Worm (Caenorhabditis elegans) whole organism, L4 larva: ENCODE data around the gene srh-180.
A peak's percentile ranks its signal among the peaks of the same experiment; 100 is the strongest.

ENCODE experiments used
- D1046.2 ChIP-seq: fragments of 200-800 bp; sonication (Bioruptor generic); IDR thresholded peaks from 2 replicates; pipeline ENCODE4 v1.3.6; 2022; ENCODE audit warnings: missing genetic modification characterization, missing compliant biosample characterization
- F10B5.3 ChIP-seq: sonication (generic microtip); optimal IDR thresholded peaks from 2 replicates; lab custom pipeline; 2016; ENCODE audit warnings: mild to moderate bottlenecking, missing genetic modification characterization, missing compliant biosample characterization
- F37D6.2 ChIP-seq: sonication (generic microtip); optimal IDR thresholded peaks from 2 replicates; lab custom pipeline; 2016; ENCODE audit warnings: mild to moderate bottlenecking, missing genetic modification characterization, missing compliant biosample characterization
- R02D3.7 ChIP-seq: fragments of 150-350 bp; sonication (generic microtip); optimal IDR thresholded peaks from 3 replicates; lab custom pipeline; 2014; ENCODE audit warnings: missing biosample characterization, missing genetic modification characterization
- T26A8.4 ChIP-seq: fragments of 200-800 bp; sonication (Bioruptor generic); IDR thresholded peaks from 2 replicates; pipeline ENCODE4 v1.3.6; 2022; ENCODE audit warnings: missing genetic modification characterization, missing compliant biosample characterization
- Y105C5A.15 ChIP-seq: fragments of 200-800 bp; sonication (Bioruptor generic); IDR thresholded peaks from 2 replicates; pipeline ENCODE4 v1.3.6; 2022; ENCODE audit warnings: missing genetic modification characterization, missing compliant biosample characterization
- Y48G9A.11 ChIP-seq: fragments of 200-800 bp; sonication (Bioruptor generic); IDR thresholded peaks from 2 replicates; pipeline ENCODE4 v1.3.6; 2022; ENCODE audit warnings: missing genetic modification reagents, missing genetic modification characterization, missing compliant biosample characterization
- Y75B8A.6 ChIP-seq: fragments of 200-800 bp; sonication (Bioruptor generic); IDR thresholded peaks from 2 replicates; pipeline ENCODE4 v1.3.6; 2022; ENCODE audit warnings: missing genetic modification reagents, missing genetic modification characterization, missing compliant biosample characterization
- aha-1 ChIP-seq: fragments of 150-350 bp; peaks from one replicate; lab custom pipeline; 2014; ENCODE audit warnings: missing biosample characterization, missing genetic modification characterization
- ceh-28 ChIP-seq: fragments of 150-350 bp; optimal IDR thresholded peaks from 2 replicates; lab custom pipeline; 2014; ENCODE audit warnings: missing biosample characterization, missing genetic modification reagents, missing genetic modification characterization
- ctbp-1 ChIP-seq: fragments of 200-800 bp; sonication (Bioruptor generic); IDR thresholded peaks from 2 replicates; pipeline ENCODE4 v1.3.6; 2022; ENCODE audit warnings: missing genetic modification reagents, missing genetic modification characterization, missing compliant biosample characterization
- daf-12 ChIP-seq: fragments of 150-350 bp; optimal IDR thresholded peaks from 2 replicates; lab custom pipeline; 2014; ENCODE audit warnings: missing biosample characterization, missing genetic modification reagents, missing genetic modification characterization
- dmd-8 ChIP-seq: fragments of 200-800 bp; sonication (Bioruptor generic); IDR thresholded peaks from 2 replicates; pipeline ENCODE4 v1.3.6; 2022; ENCODE audit warnings: missing genetic modification characterization, missing compliant biosample characterization
- dmd-9 ChIP-seq: fragments of 200-800 bp; sonication (Bioruptor generic); IDR thresholded peaks from 2 replicates; pipeline ENCODE4 v1.3.6; 2022; ENCODE audit warnings: missing genetic modification reagents, missing genetic modification characterization, missing compliant biosample characterization
- duxl-1 ChIP-seq: sonication (generic microtip); optimal IDR thresholded peaks from 2 replicates; lab custom pipeline; 2016; ENCODE audit warnings: mild to moderate bottlenecking, missing genetic modification characterization, moderate library complexity, missing compliant biosample characterization; ENCODE audit not compliant: poor library complexity
- egl-43 ChIP-seq: fragments of 200-800 bp; sonication (Bioruptor generic); IDR thresholded peaks from 2 replicates; pipeline ENCODE4 v1.3.6; 2022; ENCODE audit warnings: missing genetic modification reagents, missing genetic modification characterization, missing compliant biosample characterization
- fkh-10 ChIP-seq: fragments of 150-350 bp; optimal IDR thresholded peaks from 2 replicates; lab custom pipeline; 2014; ENCODE audit warnings: missing biosample characterization, missing genetic modification reagents, missing genetic modification characterization
- hlh-11 ChIP-seq: fragments of 200-800 bp; sonication (Bioruptor generic); optimal IDR thresholded peaks from 2 replicates; lab custom pipeline; 2018; ENCODE audit warnings: mild to moderate bottlenecking, missing genetic modification characterization, missing compliant biosample characterization
- hlh-30 ChIP-seq: sonication (generic microtip); optimal IDR thresholded peaks from 2 replicates; lab custom pipeline; 2017; ENCODE audit warnings: antibody characterized with exemption, mild to moderate bottlenecking, missing genetic modification characterization, missing compliant biosample characterization; ENCODE audit not compliant: insufficient read depth
- jun-1 ChIP-seq: fragments of 150-350 bp; optimal IDR thresholded peaks from 2 replicates; lab custom pipeline; 2014; ENCODE audit warnings: missing biosample characterization, missing genetic modification reagents, missing genetic modification characterization
- lin-29 ChIP-seq: fragments of 200-800 bp; sonication (Bioruptor generic); IDR thresholded peaks from 2 replicates; pipeline ENCODE4 v1.3.6; 2022; ENCODE audit warnings: missing genetic modification reagents, missing genetic modification characterization, missing compliant biosample characterization
- lin-38 ChIP-seq: fragments of 200-800 bp; sonication (Bioruptor generic); IDR thresholded peaks from 2 replicates; pipeline ENCODE4 v1.3.6; 2022; ENCODE audit warnings: missing genetic modification reagents, missing genetic modification characterization, missing compliant biosample characterization
- lsy-2 ChIP-seq, 2 experiments: fragments of 150-350 bp in 1 of 2; sonication (generic microtip) in 1 of 2; optimal IDR thresholded peaks; 2 replicates each; lab custom pipeline; 2014 to 2017; ENCODE audit warnings: missing biosample characterization in 2 of 2, missing genetic modification characterization in 2 of 2
- madf-5 ChIP-seq, 2 experiments: fragments of 200-800 bp; sonication (Bioruptor generic); IDR thresholded peaks; 2 replicates each; pipeline ENCODE4 v1.3.6; 2022; ENCODE audit warnings: missing compliant biosample characterization in 2 of 2, missing genetic modification characterization in 2 of 2
- mdl-1 ChIP-seq, 2 experiments: fragments of 150-350 bp in 1 of 2; sonication (generic microtip) in 1 of 2; optimal IDR thresholded peaks; 2 replicates each; lab custom pipeline; 2014 to 2017; ENCODE audit warnings: missing biosample characterization in 2 of 2, missing genetic modification characterization in 2 of 2
- mes-2 ChIP-seq: sonication (generic microtip); optimal IDR thresholded peaks from 2 replicates; lab custom pipeline; 2016; ENCODE audit warnings: missing genotype, mild to moderate bottlenecking, missing genetic modification characterization, missing compliant biosample characterization; ENCODE audit not compliant: poor library complexity, severe bottlenecking
- mxl-2 ChIP-seq: fragments of 200-800 bp; sonication (Bioruptor generic); conservative IDR thresholded peaks from 2 replicates; pipeline ENCODE4 v1.3.6; 2022; ENCODE audit warnings: missing genetic modification reagents, missing genetic modification characterization, missing compliant biosample characterization
- mxl-3 ChIP-seq: fragments of 200-800 bp; sonication (Bioruptor generic); optimal IDR thresholded peaks from 2 replicates; lab custom pipeline; 2018; ENCODE audit warnings: mild to moderate bottlenecking, missing genetic modification characterization, missing compliant biosample characterization
- nhr-10 ChIP-seq: fragments of 150-350 bp; optimal IDR thresholded peaks from 2 replicates; lab custom pipeline; 2014; ENCODE audit warnings: missing biosample characterization, missing genetic modification characterization
- nhr-25 ChIP-seq: sonication (generic microtip); optimal IDR thresholded peaks from 2 replicates; lab custom pipeline; 2017; ENCODE audit warnings: missing genetic modification characterization, mild to moderate bottlenecking, missing compliant biosample characterization, antibody characterized with exemption, moderate library complexity, borderline replicate concordance; ENCODE audit not compliant: insufficient read depth
- nhr-28 ChIP-seq: fragments of 150-350 bp; optimal IDR thresholded peaks from 2 replicates; lab custom pipeline; 2014; ENCODE audit warnings: missing biosample characterization, missing genetic modification characterization
- nhr-42 ChIP-seq: fragments of 200-800 bp; sonication (Bioruptor generic); IDR thresholded peaks from 2 replicates; pipeline ENCODE4 v1.3.6; 2022; ENCODE audit warnings: missing genetic modification characterization, missing compliant biosample characterization
- nhr-48 ChIP-seq: sonication (generic microtip); optimal IDR thresholded peaks from 2 replicates; lab custom pipeline; 2016; ENCODE audit warnings: mild to moderate bottlenecking, missing genetic modification characterization, missing compliant biosample characterization
- nhr-6 ChIP-seq: fragments of 150-350 bp; optimal IDR thresholded peaks from 2 replicates; lab custom pipeline; 2014; ENCODE audit warnings: missing biosample characterization, missing genetic modification characterization
- pha-4 ChIP-seq, 2 experiments: fragments of 150-350 bp in 1 of 2; fragments of 200-800 bp in 1 of 2; sonication (Bioruptor generic) in 1 of 2; IDR thresholded peaks in 1 of 2; optimal IDR thresholded peaks in 1 of 2; 2 replicates each; pipeline versions ENCODE4 v1.3.6 to Lab custom; 2014 to 2022; ENCODE audit warnings: missing genetic modification characterization in 2 of 2, missing genetic modification reagents in 2 of 2, missing biosample characterization in 1 of 2, missing compliant biosample characterization in 1 of 2
- php-3 ChIP-seq: fragments of 200-800 bp; sonication (Bioruptor generic); IDR thresholded peaks from 2 replicates; pipeline ENCODE4 v1.3.6; 2022; ENCODE audit warnings: missing genetic modification reagents, missing genetic modification characterization, missing compliant biosample characterization
- pqm-1 ChIP-seq: sonication (generic microtip); optimal IDR thresholded peaks from 2 replicates; lab custom pipeline; 2017; ENCODE audit warnings: missing biosample characterization, missing genetic modification characterization
- rbr-2 ChIP-seq: sonication (generic microtip); optimal IDR thresholded peaks from 2 replicates; lab custom pipeline; 2016; ENCODE audit warnings: missing genotype, missing genetic modification characterization, missing compliant biosample characterization
- saeg-2 ChIP-seq: fragments of 200-800 bp; sonication (Bioruptor generic); IDR thresholded peaks from 2 replicates; pipeline ENCODE4 v1.3.6; 2022; ENCODE audit warnings: missing genetic modification reagents, missing genetic modification characterization, missing compliant biosample characterization
- skn-1 ChIP-seq: fragments of 150-350 bp; optimal IDR thresholded peaks from 2 replicates; lab custom pipeline; 2014; ENCODE audit warnings: missing biosample characterization, missing genetic modification characterization
- snpc-1.2 ChIP-seq: fragments of 200-800 bp; sonication (Bioruptor generic); IDR thresholded peaks from 2 replicates; pipeline ENCODE4 v1.3.6; 2022; ENCODE audit warnings: missing genetic modification reagents, missing genetic modification characterization, missing compliant biosample characterization
- snpc-4 ChIP-seq: fragments of 150-350 bp; optimal IDR thresholded peaks from 2 replicates; lab custom pipeline; 2014; ENCODE audit warnings: missing biosample characterization, missing genetic modification characterization
- tra-1 ChIP-seq: fragments of 200-800 bp; sonication (Bioruptor generic); IDR thresholded peaks from 2 replicates; pipeline ENCODE4 v1.3.6; 2022; ENCODE audit warnings: missing genetic modification reagents, missing genetic modification characterization, missing compliant biosample characterization
- unc-130 ChIP-seq: sonication (generic microtip); optimal IDR thresholded peaks from 2 replicates; lab custom pipeline; 2016; ENCODE audit warnings: missing genetic modification reagents, missing genetic modification characterization, missing compliant biosample characterization
- unc-62 ChIP-seq, 3 experiments: fragments of 150-350 bp in 1 of 3; sonication (generic microtip); optimal IDR thresholded peaks in 2 of 3; peaks in 1 of 3; 1 replicate in 1 of 3; 2 replicates in 2 of 3; lab custom pipeline; 2014 to 2017; ENCODE audit warnings: missing biosample characterization in 3 of 3, missing genetic modification characterization in 3 of 3, missing genetic modification reagents in 3 of 3, missing genotype in 1 of 3
- ztf-7 ChIP-seq: fragments of 150-350 bp; optimal IDR thresholded peaks from 2 replicates; lab custom pipeline; 2014; ENCODE audit warnings: missing biosample characterization, missing genetic modification characterization

Gene srh-180

ce11 chrV:16354675-16355074 lies 37.3 kb downstream of the srh-180 start (continued):
- TF ChIP-seq pqm-1 (no peak), saeg-2 (GFP tag; lab: Robert Waterston, UW) (no peak), snpc-1.2 (GFP tag; lab: Robert Waterston, UW) (no peak), hlh-30 (tag; lab: Kevin White, UChicago) (peak; percentile 46), D1046.2 (no peak), daf-12 (tag; lab: Kevin White, UChicago) (no peak)

ce11 chrV:16355941-16356340 lies 38.6 kb downstream of the srh-180 start:
- TF ChIP-seq unc-130 (GFP tag; lab: Kevin White, UChicago) (peak; percentile 32), ceh-28 (tag; lab: Kevin White, UChicago) (no peak), mxl-3 (GFP tag; lab: Kevin White, UChicago) (peak; percentile 91), nhr-48 (tag; lab: Kevin White, UChicago) (peak; percentile 92), fkh-10 (GFP tag; lab: Kevin White, UChicago) (peak; percentile 58), pqm-1 (no peak), lin-38 (GFP tag; lab: Robert Waterston, UW) (peak; percentile 65), lsy-2 (tag; optimal IDR thresholded peaks at IDR 0.05; lab: Kevin White, UChicago) (peak; percentile 64 to 85), nhr-28 (peak; percentile 84), hlh-30 (tag; lab: Kevin White, UChicago) (peak; percentile 94), R02D3.7 (tag; lab: Kevin White, UChicago) (no peak), jun-1 (peak; percentile 80), snpc-4 (no peak), ctbp-1 (GFP tag; lab: Robert Waterston, UW) (peak; percentile 92), Y105C5A.15 (no peak), F37D6.2 (tag; lab: Kevin White, UChicago) (peak; percentile 64), Y75B8A.6 (GFP tag; lab: Robert Waterston, UW) (peak; percentile 36; the same call in 1 of the 2 replicates), T26A8.4 (GFP tag; lab: Robert Waterston, UW) (peak; percentile 72; the same call in 1 of the 2 replicates), saeg-2 (GFP tag; lab: Robert Waterston, UW) (peak; percentile 83; the same call in 1 of the 2 replicates), madf-5 (GFP tag; IDR thresholded peaks at IDR 0.05; lab: Robert Waterston, UW) (no peak), php-3 (peak; percentile 89), unc-62 (GFP tag; optimal IDR thresholded peaks at IDR 0.05 in 1 of 2; lab: Kevin White, UChicago) (peak in 1 of 2 experiments; percentile 97), unc-62 (tag; optimal IDR thresholded peaks at IDR 0.05; lab: Kevin White, UChicago) (no peak), lin-29 (GFP tag; lab: Robert Waterston, UW) (0 out of 2 replicates have a peak, but pooled peaks have one; percentile 45), dmd-8 (0 out of 2 replicates have a peak, but pooled peaks have one; percentile 54), nhr-25 (tag; lab: Kevin White, UChicago) (peak; percentile 50), F10B5.3 (tag; lab: Kevin White, UChicago) (peak; percentile 14), tra-1 (GFP tag; lab: Robert Waterston, UW) (peak; percentile 92), nhr-6 (peak; percentile 79), D1046.2 (no peak), nhr-42 (peak; percentile 57; the same call in 1 of the 2 replicates), nhr-10 (tag; lab: Kevin White, UChicago) (peak; percentile 84), duxl-1 (tag; lab: Kevin White, UChicago) (peak; percentile 81), aha-1 (tag; lab: Kevin White, UChicago) (peak; percentile 99), mxl-2 (GFP tag; lab: Robert Waterston, UW) (peak; percentile 45; the same call in 1 of the 2 replicates), Y48G9A.11 (GFP tag; lab: Robert Waterston, UW) (no peak), hlh-11 (tag; lab: Kevin White, UChicago) (peak; percentile 97), rbr-2 (peak; percentile 90), egl-43 (GFP tag; lab: Robert Waterston, UW) (peak; percentile 88), dmd-9 (GFP tag; lab: Robert Waterston, UW) (peak; percentile 74), mes-2 (tag; lab: Kevin White, UChicago) (peak; percentile 78), ztf-7 (tag; lab: Kevin White, UChicago) (peak; percentile 55), skn-1 (no peak), pha-4 (GFP tag; IDR thresholded peaks at IDR 0.05; lab: Robert Waterston, UW) (peak; percentile 80), pha-4 (tag; optimal IDR thresholded peaks at IDR 0.05; lab: Kevin White, UChicago) (no peak), mdl-1 (tag; optimal IDR thresholded peaks at IDR 0.05; lab: Kevin White, UChicago) (peak; percentile 85 to 96)
